Fruit fly (Drosophila melanogaster) whole organism, embryonic: ENCODE measurements around the gene Kr-h2.
A peak's percentile ranks its signal among the peaks of the same experiment; 100 is the strongest.

ENCODE experiments used
- ATbp ChIP-seq: fragments of 200-800 bp; sonication (Bioruptor generic); optimal IDR thresholded peaks from 2 replicates; lab custom pipeline; 2017; ENCODE audit warnings: missing biosample characterization, mild to moderate bottlenecking, missing genetic modification characterization, missing genetic modification reagents
- B-H2 ChIP-seq: fragments of 200-800 bp; sonication (Bioruptor generic); optimal IDR thresholded peaks from 2 replicates; lab custom pipeline; 2018; ENCODE audit warnings: missing biosample characterization, mild to moderate bottlenecking, missing genetic modification characterization
- CG1024 ChIP-seq: fragments of 200-800 bp; sonication (Bioruptor generic); IDR thresholded peaks from 2 replicates; pipeline ENCODE4 v1.3.6; 2022; ENCODE audit warnings: missing biosample characterization, missing genetic modification characterization
- CG10274 ChIP-seq: fragments of 200-800 bp; sonication (Bioruptor generic); optimal IDR thresholded peaks from 3 replicates; lab custom pipeline; 2017; ENCODE audit warnings: missing biosample characterization, mild to moderate bottlenecking, missing genetic modification characterization
- CG10431 ChIP-seq: fragments of 200-800 bp; sonication (Bioruptor generic); optimal IDR thresholded peaks from 3 replicates; lab custom pipeline; 2018; ENCODE audit warnings: missing biosample characterization, mild to moderate bottlenecking, missing genetic modification characterization
- CG12155 ChIP-seq: fragments of 200-800 bp; sonication (Bioruptor generic); optimal IDR thresholded peaks from 3 replicates; lab custom pipeline; 2016; ENCODE audit warnings: missing biosample characterization, missing genetic modification characterization
- CG12659 ChIP-seq: fragments of 200-800 bp; sonication (Bioruptor generic); optimal IDR thresholded peaks from 3 replicates; lab custom pipeline; 2017; ENCODE audit warnings: mild to moderate bottlenecking, missing biosample characterization, missing genetic modification reagents, missing genetic modification characterization
- CG14014 ChIP-seq: fragments of 200-800 bp; sonication (Bioruptor generic); IDR thresholded peaks from 2 replicates; pipeline ENCODE4 v1.3.6; 2022; ENCODE audit warnings: missing biosample characterization, missing genetic modification characterization
- CG14860 ChIP-seq: fragments of 200-800 bp; sonication (Bioruptor generic); IDR thresholded peaks from 3 replicates; pipeline ENCODE4 v1.3.6; 2022; ENCODE audit warnings: missing biosample characterization, missing genetic modification characterization; ENCODE audit not compliant: partially characterized antibody
- CG15601 ChIP-seq: fragments of 200-800 bp; sonication (Bioruptor generic); optimal IDR thresholded peaks from 3 replicates; lab custom pipeline; 2019; ENCODE audit warnings: missing biosample characterization, mild to moderate bottlenecking, missing genetic modification characterization, moderate library complexity
- CG1603 ChIP-seq: fragments of 200-800 bp; sonication (Bioruptor generic); optimal IDR thresholded peaks from 2 replicates; lab custom pipeline; 2019; ENCODE audit warnings: missing biosample characterization, mild to moderate bottlenecking, missing genetic modification characterization, moderate library complexity
- CG16863 ChIP-seq: fragments of 200-800 bp; sonication (Bioruptor generic); optimal IDR thresholded peaks from 3 replicates; lab custom pipeline; 2016; ENCODE audit warnings: missing biosample characterization, missing genetic modification characterization
- CG17802 ChIP-seq: fragments of 200-800 bp; sonication (Bioruptor generic); optimal IDR thresholded peaks from 2 replicates; lab custom pipeline; 2018; ENCODE audit warnings: missing biosample characterization, mild to moderate bottlenecking, missing genetic modification characterization, moderate library complexity
- CG31365 ChIP-seq: fragments of 200-800 bp; sonication (Bioruptor generic); optimal IDR thresholded peaks from 2 replicates; lab custom pipeline; 2018; ENCODE audit warnings: missing biosample characterization, mild to moderate bottlenecking, missing genetic modification characterization
- CG4854 ChIP-seq: fragments of 200-800 bp; sonication (Bioruptor generic); optimal IDR thresholded peaks from 2 replicates; lab custom pipeline; 2016; ENCODE audit warnings: missing biosample characterization, missing genetic modification characterization, inconsistent platforms
- CG5180 ChIP-seq: fragments of 200-800 bp; sonication (Bioruptor generic); optimal IDR thresholded peaks from 3 replicates; lab custom pipeline; 2017; ENCODE audit warnings: missing biosample characterization, missing genetic modification characterization, mild to moderate bottlenecking, moderate library complexity, missing genetic modification reagents
- CG7372 ChIP-seq: fragments of 200-800 bp; sonication (Bioruptor generic); IDR thresholded peaks from 2 replicates; pipeline ENCODE4 v1.3.6; 2022; ENCODE audit warnings: missing biosample characterization, missing genetic modification characterization
- Deaf1 ChIP-seq: fragments of 200-800 bp; optimal IDR thresholded peaks from 3 replicates; lab custom pipeline; 2019; ENCODE audit warnings: missing biosample characterization, mild to moderate bottlenecking, missing genetic modification characterization, moderate library complexity
- Dek ChIP-seq: fragments of 200-800 bp; sonication (Bioruptor generic); optimal IDR thresholded peaks from 3 replicates; lab custom pipeline; 2019; ENCODE audit warnings: missing biosample characterization, mild to moderate bottlenecking, missing genetic modification characterization, moderate library complexity
- Dp ChIP-seq: fragments of 200-800 bp; sonication (Bioruptor generic); optimal IDR thresholded peaks from 2 replicates; lab custom pipeline; 2018; ENCODE audit warnings: missing biosample characterization, mild to moderate bottlenecking, missing genetic modification characterization, moderate library complexity
- H15 ChIP-seq: fragments of 200-800 bp; sonication (Bioruptor generic); IDR thresholded peaks from 3 replicates; pipeline ENCODE4 v1.3.6; 2022; ENCODE audit warnings: missing biosample characterization, missing genetic modification characterization
- HLH4C ChIP-seq: fragments of 200-800 bp; sonication (Bioruptor generic); IDR thresholded peaks from 3 replicates; pipeline ENCODE4 v1.3.6; 2022; ENCODE audit warnings: missing biosample characterization, missing genetic modification characterization; ENCODE audit not compliant: partially characterized antibody
- Mes4 ChIP-seq: fragments of 200-800 bp; sonication (Bioruptor generic); optimal IDR thresholded peaks from 2 replicates; lab custom pipeline; 2016; ENCODE audit warnings: missing biosample characterization, missing genetic modification characterization
- Nf-YA ChIP-seq: fragments of 200-800 bp; sonication (Bioruptor generic); IDR thresholded peaks from 2 replicates; pipeline ENCODE4 v1.3.6; 2022; ENCODE audit warnings: missing biosample characterization, missing genetic modification characterization
- Nf-YC ChIP-seq: fragments of 200-800 bp; optimal IDR thresholded peaks from 3 replicates; lab custom pipeline; 2019; ENCODE audit warnings: missing biosample characterization, mild to moderate bottlenecking, missing genetic modification characterization, moderate library complexity
- Poxn ChIP-seq: fragments of 200-800 bp; sonication (Bioruptor generic); IDR thresholded peaks from 2 replicates; pipeline ENCODE4 v1.3.6; 2022; ENCODE audit warnings: missing biosample characterization, missing genetic modification characterization
- Ravus ChIP-seq: fragments of 200-800 bp; sonication (Bioruptor generic); IDR thresholded peaks from 2 replicates; pipeline ENCODE4 v1.3.6; 2022; ENCODE audit warnings: missing biosample characterization, missing genetic modification characterization
- Scr ChIP-seq: fragments of 200-800 bp; sonication (Bioruptor generic); IDR thresholded peaks from 2 replicates; pipeline ENCODE4 v1.3.6; 2022; ENCODE audit warnings: missing biosample characterization, missing genetic modification characterization; ENCODE audit not compliant: partially characterized antibody
- Sry-δ ChIP-seq: fragments of 200-800 bp; sonication (Bioruptor generic); optimal IDR thresholded peaks from 2 replicates; lab custom pipeline; 2016; ENCODE audit warnings: missing biosample characterization, missing genetic modification characterization
- bcd ChIP-seq: fragments of 200-800 bp; sonication (Bioruptor generic); optimal IDR thresholded peaks from 2 replicates; lab custom pipeline; 2017; ENCODE audit warnings: missing biosample characterization, mild to moderate bottlenecking, missing genetic modification characterization
- br ChIP-seq: fragments of >200 bp; optimal IDR thresholded peaks from 2 replicates; lab custom pipeline; 2017
- chif ChIP-seq, 2 experiments: fragments of 200-800 bp; sonication (Bioruptor generic); optimal IDR thresholded peaks; 3 replicates each; lab custom pipeline; 2016; ENCODE audit warnings: missing biosample characterization in 2 of 2, missing genetic modification characterization in 2 of 2
- corto ChIP-seq: fragments of 200-800 bp; sonication (Bioruptor generic); optimal IDR thresholded peaks from 2 replicates; lab custom pipeline; 2016; ENCODE audit warnings: missing biosample characterization, mild to moderate bottlenecking, missing genetic modification characterization, moderate library complexity
- crol ChIP-seq: fragments of 200-800 bp; sonication (Bioruptor generic); IDR thresholded peaks from 2 replicates; pipeline ENCODE4 v1.3.6; 2022; ENCODE audit warnings: missing biosample characterization, missing genetic modification characterization
- exex ChIP-seq: fragments of 200-800 bp; sonication (Bioruptor generic); optimal IDR thresholded peaks from 4 replicates; lab custom pipeline; 2018; ENCODE audit warnings: missing biosample characterization, mild to moderate bottlenecking, missing genetic modification characterization, moderate library complexity
- ftz-f1 ChIP-seq: fragments of 200-800 bp; sonication (Bioruptor generic); optimal IDR thresholded peaks from 2 replicates; lab custom pipeline; 2016; ENCODE audit warnings: missing biosample characterization, missing genetic modification characterization
- grn ChIP-seq: fragments of 200-800 bp; sonication (Bioruptor generic); optimal IDR thresholded peaks from 3 replicates; lab custom pipeline; 2017; ENCODE audit warnings: missing biosample characterization, missing genetic modification characterization
- lola ChIP-seq, 3 experiments: fragments of >200 bp in 2 of 3; fragments of 200-800 bp in 1 of 3; sonication (Bioruptor generic) in 1 of 3; optimal IDR thresholded peaks; 2 replicates each; lab custom pipeline; 2017 to 2019; ENCODE audit warnings: missing biosample characterization in 3 of 3, missing genetic modification characterization in 3 of 3, mild to moderate bottlenecking in 1 of 3, moderate library complexity in 1 of 3
- mam ChIP-seq: fragments of 200-800 bp; sonication (Bioruptor generic); optimal IDR thresholded peaks from 3 replicates; lab custom pipeline; 2016; ENCODE audit warnings: missing biosample characterization, missing genetic modification characterization
- row ChIP-seq: fragments of 200-800 bp; sonication (Bioruptor generic); IDR thresholded peaks from 3 replicates; pipeline ENCODE4 v1.3.6; 2022; ENCODE audit warnings: missing biosample characterization, missing genetic modification characterization
- shn ChIP-seq: fragments of 200-800 bp; sonication (Bioruptor generic); optimal IDR thresholded peaks from 3 replicates; lab custom pipeline; 2016; ENCODE audit warnings: missing biosample characterization, missing genetic modification characterization
- slou ChIP-seq: fragments of 200-800 bp; sonication (Bioruptor generic); optimal IDR thresholded peaks from 3 replicates; lab custom pipeline; 2016; ENCODE audit warnings: missing biosample characterization, missing genetic modification characterization
- ssp ChIP-seq: fragments of 200-800 bp; sonication (Bioruptor generic); IDR thresholded peaks from 2 replicates; pipeline ENCODE4 v1.3.6; 2022; ENCODE audit warnings: missing biosample characterization, missing genetic modification characterization
- stc ChIP-seq: fragments of 200-800 bp; sonication (Bioruptor generic); IDR thresholded peaks from 2 replicates; pipeline ENCODE4 v1.3.6; 2022; ENCODE audit warnings: missing biosample characterization, missing genetic modification characterization
- tin ChIP-seq: fragments of 200-800 bp; sonication (Bioruptor generic); optimal IDR thresholded peaks from 3 replicates; lab custom pipeline; 2016; ENCODE audit warnings: missing biosample characterization, missing genetic modification characterization
- trh ChIP-seq: fragments of 200-800 bp; sonication (Bioruptor generic); optimal IDR thresholded peaks from 2 replicates; lab custom pipeline; 2016; ENCODE audit warnings: missing biosample characterization, missing genetic modification characterization
- unpg ChIP-seq: fragments of 200-800 bp; sonication (Bioruptor generic); optimal IDR thresholded peaks from 3 replicates; lab custom pipeline; 2018; ENCODE audit warnings: missing biosample characterization, mild to moderate bottlenecking, missing genetic modification characterization, moderate library complexity
- wek ChIP-seq: fragments of 200-800 bp; sonication (Bioruptor generic); optimal IDR thresholded peaks from 3 replicates; lab custom pipeline; 2018; ENCODE audit warnings: missing biosample characterization, mild to moderate bottlenecking, missing genetic modification characterization, moderate library complexity
- zen ChIP-seq: fragments of 200-800 bp; sonication (Bioruptor generic); optimal IDR thresholded peaks from 3 replicates; lab custom pipeline; 2018; ENCODE audit warnings: missing biosample characterization, mild to moderate bottlenecking, missing genetic modification characterization, moderate library complexity

The Kr-h2 gene

dm6 chr2L:6098479-6099269, 27.9 kb downstream of the Kr-h2 start, which contains the start of gene CG9175 (continued):
- TF ChIP-seq CG1024 (GFP tag; lab: Robert Waterston, UW) (no peak), Scr (peak; percentile 93), slou (GFP tag; lab: Kevin White, UChicago) (no peak), grn (GFP tag; lab: Kevin White, UChicago) (no peak), chif (GFP tag; optimal IDR thresholded peaks at IDR 0.05; lab: Kevin White, UChicago) (peak in 1 of 2 experiments; percentile 49), shn (GFP tag; lab: Kevin White, UChicago) (no peak), mam (peak; percentile 63), ftz-f1 (GFP tag; lab: Kevin White, UChicago) (peak; percentile 5), H15 (GFP tag; lab: Robert Waterston, UW) (no peak), Dp (GFP tag; lab: Kevin White, UChicago) (peak; percentile 61), Poxn (GFP tag; lab: Robert Waterston, UW) (no peak), CG7372 (no peak; the same call in 1 of the 2 replicates), stc (GFP tag; lab: Robert Waterston, UW) (peak; percentile 35; the same call in 1 of the 2 replicates), CG17802 (tag; lab: Kevin White, UChicago) (no peak), CG14014 (GFP tag; lab: Robert Waterston, UW) (no peak), Nf-YC (peak; percentile 44), CG5180 (GFP tag; lab: Kevin White, UChicago) (no peak), Mes4 (GFP tag; lab: Kevin White, UChicago) (no peak), CG15601 (peak; percentile 61), trh (GFP tag; lab: Kevin White, UChicago) (no peak), B-H2 (GFP tag; lab: Kevin White, UChicago) (peak; percentile 65), Deaf1 (tag; lab: Kevin White, UChicago) (peak; percentile 29), Nf-YA (no peak), CG16863 (GFP tag; lab: Kevin White, UChicago) (no peak), lola (GFP tag; optimal IDR thresholded peaks at IDR 0.05; lab: Kevin White, UChicago) (no peak), CG10431 (GFP tag; lab: Kevin White, UChicago) (no peak), Sry-δ (GFP tag; lab: Kevin White, UChicago) (peak; percentile 99), unpg (peak; percentile 20), CG14860 (GFP tag; lab: Robert Waterston, UW) (peak; percentile 87), crol (GFP tag; lab: Robert Waterston, UW) (peak; percentile 40), CG12155 (GFP tag; lab: Kevin White, UChicago) (peak; percentile 33), corto (GFP tag; lab: Kevin White, UChicago) (no peak), zen (tag; lab: Kevin White, UChicago) (peak; percentile 63), CG31365 (tag; lab: Kevin White, UChicago) (no peak), ATbp (GFP tag; lab: Kevin White, UChicago) (no peak), CG1603 (tag; lab: Kevin White, UChicago) (peak; percentile 90), tin (GFP tag; lab: Kevin White, UChicago) (peak; percentile 33), ssp (GFP tag; lab: Robert Waterston, UW) (no peak), CG4854 (GFP tag; lab: Kevin White, UChicago) (peak; percentile 14), br (lab: Kevin White, UChicago) (no peak), bcd (peak; percentile 43), Ravus (GFP tag; lab: Robert Waterston, UW) (no peak), Dek (tag; lab: Kevin White, UChicago) (peak; percentile 33), exex (peak; percentile 34), HLH4C (GFP tag; lab: Robert Waterston, UW) (peak; percentile 91), row (GFP tag; lab: Robert Waterston, UW) (peak; percentile 83), wek (GFP tag; lab: Kevin White, UChicago) (peak; percentile 23), CG12659 (GFP tag; lab: Kevin White, UChicago) (peak; percentile 88), CG10274 (GFP tag; lab: Kevin White, UChicago) (no peak)
